Worm (Caenorhabditis elegans) whole organism, L2 larva: Measurements from ENCODE around the gene F21C10.11.

Experiments
- C34F6.9 ChIP-seq: fragments of 150-350 bp; optimal IDR thresholded peaks from 2 replicates; lab custom pipeline; 2014; ENCODE audit warnings: missing biosample characterization, missing genetic modification characterization
- ama-1 ChIP-seq: fragments of 150-350 bp; optimal IDR thresholded peaks from 2 replicates; lab custom pipeline; 2018; ENCODE audit warnings: inconsistent platforms
- ceh-16 ChIP-seq: fragments of 150-350 bp; optimal IDR thresholded peaks from 2 replicates; lab custom pipeline; 2014; ENCODE audit warnings: missing biosample characterization, missing genetic modification characterization
- lin-13 ChIP-seq: fragments of 150-350 bp; optimal IDR thresholded peaks from 2 replicates; lab custom pipeline; 2014; ENCODE audit warnings: missing biosample characterization, missing genetic modification reagents, missing genetic modification characterization
- mdl-1 ChIP-seq, 2 experiments: fragments of 150-350 bp in 1 of 2; sonication (generic microtip) in 1 of 2; optimal IDR thresholded peaks; 2 replicates each; lab custom pipeline; 2017; ENCODE audit warnings: missing biosample characterization in 2 of 2, missing genetic modification characterization in 2 of 2
- nhr-10 ChIP-seq: sonication (generic microtip); optimal IDR thresholded peaks from 2 replicates; lab custom pipeline; 2017; ENCODE audit warnings: missing biosample characterization, missing genetic modification characterization
- nhr-12 ChIP-seq: fragments of 150-350 bp; optimal IDR thresholded peaks from 2 replicates; lab custom pipeline; 2014; ENCODE audit warnings: missing biosample characterization, missing genetic modification characterization
- snpc-4 ChIP-seq: fragments of 150-350 bp; optimal IDR thresholded peaks from 2 replicates; lab custom pipeline; 2014; ENCODE audit warnings: missing biosample characterization, missing genetic modification characterization
- unc-39 ChIP-seq: fragments of 150-350 bp; optimal IDR thresholded peaks from 2 replicates; lab custom pipeline; 2014; ENCODE audit warnings: missing biosample characterization, missing genetic modification characterization
- unc-62 ChIP-seq: fragments of 150-350 bp; optimal IDR thresholded peaks from 2 replicates; lab custom pipeline; 2014; ENCODE audit warnings: missing biosample characterization, missing genetic modification reagents, missing genetic modification characterization

ce11 chrV:9124180-9124579 lies 894 bp downstream of the F21C10.11 start, which contains the start of gene F21C10.6:
- TF ChIP-seq ceh-16 (tag; lab: Kevin White, UChicago): no peak
- no peak for TF ChIP-seq mdl-1 (tag; optimal IDR thresholded peaks at IDR 0.05; lab: Kevin White, UChicago)
- TF ChIP-seq nhr-12: no peak
- no peak for TF ChIP-seq unc-39 (tag; lab: Kevin White, UChicago)
- no peak for TF ChIP-seq nhr-10 (tag; lab: Kevin White, UChicago)
- no peak for TF ChIP-seq C34F6.9 (tag; lab: Kevin White, UChicago)
- TF ChIP-seq ama-1 (lab: Kevin White, UChicago): no peak
- TF ChIP-seq unc-62: no peak
- TF ChIP-seq snpc-4 (tag; lab: Kevin White, UChicago): no peak
- TF ChIP-seq lin-13 (GFP tag; lab: Kevin White, UChicago): no peak
